Fruit fly (Drosophila melanogaster) S2 (cell line): ENCODE measurements around the gene spdo.

Experiments
- CG8478 ChIP-seq: fragments of >200 bp; optimal IDR thresholded peaks from 2 replicates; lab custom pipeline; 2018
- CTCF ChIP-seq, 2 experiments: fragments of >200 bp; optimal IDR thresholded peaks; 2 replicates each; lab custom pipeline; 2018

dm6 chr3R:30427805-30428359 lies 48.6 kb upstream of the spdo start, which contains the start of gene CG2218:
- TF ChIP-seq CTCF (optimal IDR thresholded peaks at IDR 0.05; lab: Kevin White, UChicago) = peak; percentile 1 to 44
- TF ChIP-seq CG8478 = no peak
